Fruit fly (Drosophila melanogaster): ENCODE measurements around the gene CG12078.

- TF ChIP-seq EcR (GFP tag; optimal IDR thresholded peaks at IDR 0.05): no peak
- no peak for TF ChIP-seq pan (optimal IDR thresholded peaks at IDR 0.05)
- TF ChIP-seq usp (GFP tag; optimal IDR thresholded peaks at IDR 0.05): no peak
These were observed 20.6 kb downstream of the CG12078 start for dm6 chr3L:3223390-3223914.
